Comparison of ENCODE assay signal across 1 fruit fly cellular context in the genomic region with DNA sequence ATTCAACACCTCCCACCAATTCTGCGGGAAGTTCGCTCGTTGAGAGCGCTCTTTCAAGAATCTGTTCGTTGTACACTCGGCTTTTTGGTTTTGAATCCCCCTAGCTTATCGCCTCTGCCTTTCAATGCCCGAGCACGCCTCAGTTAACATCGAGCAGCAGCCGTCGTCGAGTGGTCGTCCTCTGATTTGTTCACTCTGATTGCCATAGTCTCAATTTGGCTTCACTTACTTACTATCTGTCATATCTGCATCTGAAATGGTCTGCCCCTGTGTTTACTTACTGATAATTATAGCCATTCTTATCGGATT.
TF ChIP-seq lines count a peak whose summit lies in the region.

No protein-coding gene starts in this region.

TF ChIP-seq in whole organism, embryonic, 481 proteins besides CTCF, POLR2A, EP300 and RAD21 (continued from another document):
- TF ChIP-seq gcm2 (GFP tag; optimal IDR thresholded peaks at IDR 0.05; lab: Kevin White, UChicago), result no peak
- no peak for TF ChIP-seq HHEX (GFP tag; optimal IDR thresholded peaks at IDR 0.05; lab: Kevin White, UChicago)
- TF ChIP-seq CG34376 (GFP tag; optimal IDR thresholded peaks at IDR 0.05; lab: Kevin White, UChicago), result peak; percentile 73
- no peak for TF ChIP-seq Max (GFP tag; optimal IDR thresholded peaks at IDR 0.05; lab: Kevin White, UChicago)
- no peak for TF ChIP-seq Trl (optimal IDR thresholded peaks at IDR 0.05; lab: Kevin White, UChicago)
- no peak for TF ChIP-seq Trl (GFP tag; optimal IDR thresholded peaks at IDR 0.05; lab: Kevin White, UChicago)
- TF ChIP-seq CG11723 (GFP tag; optimal IDR thresholded peaks at IDR 0.05; lab: Kevin White, UChicago), result no peak
- no peak for TF ChIP-seq CoRest (tag; optimal IDR thresholded peaks at IDR 0.05; lab: Kevin White, UChicago)
- no peak for TF ChIP-seq Mes4 (GFP tag; optimal IDR thresholded peaks at IDR 0.05; lab: Kevin White, UChicago)
- TF ChIP-seq sug (tag; optimal IDR thresholded peaks at IDR 0.05; lab: Kevin White, UChicago), result peak; percentile 40
